Fruit fly (Drosophila melanogaster) S2 (cell line): ENCODE results near the gene ppk31.

Source experiments
- CG8478 ChIP-seq: fragments of >200 bp; optimal IDR thresholded peaks from 2 replicates; lab custom pipeline; 2018
- CTCF ChIP-seq, 2 experiments: fragments of >200 bp; optimal IDR thresholded peaks; 2 replicates each; lab custom pipeline; 2018

dm6 chr3R:27167350-27167749 is 4.4 kb downstream of the ppk31 start:
- TF ChIP-seq CTCF (optimal IDR thresholded peaks at IDR 0.05; lab: Kevin White, UChicago) (no peak), CG8478 (lab: Kevin White, UChicago) (no peak)
